Worm (Caenorhabditis elegans) whole organism, midembryonic: Measurements from ENCODE around the gene srh-145.
"Not testable (repeated sequence)": the region's sequence is repeated elsewhere in the genome, so short reads cannot be mapped to it uniquely, and the experiment has no call there.

Source experiments
- T22C8.4 ChIP-seq: fragments of 200-800 bp; sonication (Bioruptor generic); IDR thresholded peaks from 2 replicates; pipeline ENCODE4 v1.3.6; 2022; ENCODE audit warnings: missing genetic modification characterization, missing compliant biosample characterization
- cog-1 ChIP-seq: sonication (generic microtip); optimal IDR thresholded peaks from 2 replicates; lab custom pipeline; 2016; ENCODE audit warnings: missing genetic modification characterization, missing compliant biosample characterization
- flt-1 ChIP-seq: fragments of 200-800 bp; sonication (Bioruptor generic); IDR thresholded peaks from 2 replicates; pipeline ENCODE4 v1.3.6; 2022; ENCODE audit warnings: missing genetic modification characterization, missing compliant biosample characterization
- klf-2 ChIP-seq: fragments of 200-800 bp; sonication (Bioruptor generic); conservative IDR thresholded peaks from 2 replicates; pipeline ENCODE4 v1.3.6; 2022; ENCODE audit warnings: missing genetic modification reagents, missing genetic modification characterization, missing compliant biosample characterization
- med-1 ChIP-seq: sonication (generic microtip); optimal IDR thresholded peaks from 2 replicates; lab custom pipeline; 2017; ENCODE audit warnings: missing genetic modification characterization, mild to moderate bottlenecking, missing compliant biosample characterization, antibody characterized with exemption, missing genetic modification reagents; ENCODE audit not compliant: insufficient read depth
- ref-1 ChIP-seq: fragments of 200-800 bp; sonication (Bioruptor generic); conservative IDR thresholded peaks from 2 replicates; pipeline ENCODE4 v1.3.6; 2022; ENCODE audit warnings: missing genetic modification reagents, missing genetic modification characterization, missing compliant biosample characterization
- tab-1 ChIP-seq: fragments of 200-800 bp; sonication (Bioruptor generic); IDR thresholded peaks from 2 replicates; pipeline ENCODE4 v1.3.6; 2022; ENCODE audit warnings: missing genetic modification characterization, missing compliant biosample characterization
- ztf-23 ChIP-seq: fragments of 200-800 bp; sonication (Bioruptor generic); IDR thresholded peaks from 2 replicates; pipeline ENCODE4 v1.3.6; 2022; ENCODE audit warnings: missing genetic modification reagents, missing genetic modification characterization, missing compliant biosample characterization
- ztf-29 ChIP-seq: fragments of 200-800 bp; sonication (Bioruptor generic); IDR thresholded peaks from 2 replicates; pipeline ENCODE4 v1.3.6; 2022; ENCODE audit warnings: missing genetic modification reagents, missing genetic modification characterization, missing compliant biosample characterization

The srh-145 gene

DNA sequence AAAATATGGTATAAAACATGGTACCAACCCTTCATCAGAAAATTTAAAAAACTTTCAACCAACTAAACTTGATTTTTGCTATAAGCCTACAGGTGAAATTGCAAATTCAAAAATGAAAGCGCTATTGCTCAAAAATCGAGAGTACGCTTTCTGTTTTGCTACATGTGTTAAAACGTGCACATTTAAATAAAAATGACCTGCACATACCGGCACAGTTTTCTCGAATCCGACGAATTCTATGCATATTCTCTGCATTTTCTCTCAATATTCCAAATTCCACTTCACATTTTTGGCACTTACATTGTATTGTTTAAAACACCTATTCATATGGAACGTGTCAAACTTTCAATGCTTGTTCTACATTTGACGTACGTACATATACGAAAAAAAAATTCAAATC, at the start of gene srh-145:
TSS of gene srh-145 (plus strand) at position 193 of the 400 bp plus-strand sequence.
- no peak for TF ChIP-seq klf-2 (GFP tag; lab: Robert Waterston, UW)
- no peak for TF ChIP-seq ztf-29 (GFP tag; lab: Robert Waterston, UW)
- TF ChIP-seq tab-1 (GFP tag; lab: Robert Waterston, UW): no peak

DNA sequence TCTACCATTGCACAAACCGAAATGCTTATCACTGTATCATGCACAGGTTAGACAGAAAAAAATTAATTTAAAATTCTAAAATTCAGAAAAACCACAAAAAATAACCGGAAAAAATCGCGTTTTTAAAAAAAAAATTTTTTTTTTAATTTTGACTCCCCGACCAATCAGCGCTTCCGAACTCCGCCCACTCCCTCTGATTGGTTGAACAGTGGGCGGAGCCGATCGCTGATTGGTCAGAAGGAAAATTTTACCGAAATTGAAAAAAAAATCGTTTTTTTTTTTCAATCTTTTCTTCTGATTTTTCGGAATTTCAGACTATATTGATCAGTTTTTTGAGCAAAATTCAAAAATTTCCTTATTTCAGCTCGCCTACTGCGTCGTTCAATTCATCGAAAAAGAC, 49.2 kb upstream of the srh-145 start:
- TF ChIP-seq ztf-29 (GFP tag; lab: Robert Waterston, UW): no peak
- TF ChIP-seq T22C8.4: no peak
- no peak for TF ChIP-seq tab-1 (GFP tag; lab: Robert Waterston, UW)

DNA sequence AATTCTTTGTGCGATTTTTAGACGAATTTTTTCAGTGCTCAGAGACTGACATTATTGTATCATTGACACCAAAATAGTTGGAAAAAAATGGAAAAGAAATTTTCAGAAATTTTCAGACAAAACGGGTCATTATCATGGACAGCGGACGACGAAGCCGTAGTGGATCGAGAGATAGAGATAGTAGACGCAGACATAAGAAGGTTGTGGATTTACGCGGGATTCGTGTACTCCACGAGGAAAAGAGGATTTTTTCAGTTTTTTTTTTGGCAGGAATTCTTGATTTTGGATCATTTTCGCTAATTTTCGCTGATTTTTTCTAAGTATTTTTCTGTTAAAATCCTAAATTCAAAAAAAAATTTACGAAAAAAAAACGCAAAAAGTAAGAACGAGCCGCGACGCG, 42.9 kb upstream of the srh-145 start, which contains the start of gene W08G11.3:
TSS of gene W08G11.3 (plus strand) at position 107 of the 400 bp plus-strand sequence.
- TF ChIP-seq tab-1 (GFP tag; lab: Robert Waterston, UW): no peak
- no peak for TF ChIP-seq ref-1 (GFP tag; lab: Robert Waterston, UW)
- TF ChIP-seq ztf-29 (GFP tag; lab: Robert Waterston, UW): no peak
- TF ChIP-seq klf-2 (GFP tag; lab: Robert Waterston, UW): no peak
- no peak for TF ChIP-seq flt-1
- TF ChIP-seq T22C8.4: no peak

ce11 chrV:16368143-16368542, 42.4 kb upstream of the srh-145 start:
- TF ChIP-seq tab-1 (GFP tag; lab: Robert Waterston, UW) (no peak), T22C8.4 (peak; percentile 53; the same call in 1 of the 2 replicates)

DNA sequence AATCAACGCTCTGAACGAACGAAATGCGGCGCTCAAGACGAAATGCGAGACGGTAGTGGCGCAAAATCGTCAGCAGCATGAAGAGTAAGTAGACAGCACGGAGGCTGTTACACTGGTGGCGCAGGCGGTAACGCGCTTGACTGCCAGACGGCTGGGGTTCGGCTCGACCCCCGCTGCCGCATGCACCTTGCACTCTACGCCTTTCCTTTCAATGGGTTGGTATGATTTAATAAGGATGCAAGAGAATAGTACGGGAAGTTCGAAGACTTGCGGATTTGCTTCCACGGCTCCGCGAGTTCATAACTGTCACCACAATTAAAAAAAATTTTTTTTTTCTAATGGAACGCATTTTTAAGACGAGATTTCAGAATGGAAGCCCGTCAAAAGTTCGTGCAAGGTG, 40.5 kb upstream of the srh-145 start:
- peak; percentile 83 for TF ChIP-seq tab-1 (GFP tag; lab: Robert Waterston, UW)
- TF ChIP-seq T22C8.4: peak; percentile 58; the same call in 1 of the 2 replicates
- TF ChIP-seq ztf-23: peak; percentile 79
- peak; percentile 32 for TF ChIP-seq med-1 (GFP tag; lab: Kevin White, UChicago)
- peak; percentile 34 for TF ChIP-seq cog-1 (tag; lab: Kevin White, UChicago)
- peak; percentile 68; the same call in 1 of the 2 replicates for TF ChIP-seq klf-2 (GFP tag; lab: Robert Waterston, UW)
- TF ChIP-seq flt-1: peak; percentile 90
- no peak for TF ChIP-seq ztf-29 (GFP tag; lab: Robert Waterston, UW)
- peak; percentile 61 for TF ChIP-seq ref-1 (GFP tag; lab: Robert Waterston, UW)

DNA sequence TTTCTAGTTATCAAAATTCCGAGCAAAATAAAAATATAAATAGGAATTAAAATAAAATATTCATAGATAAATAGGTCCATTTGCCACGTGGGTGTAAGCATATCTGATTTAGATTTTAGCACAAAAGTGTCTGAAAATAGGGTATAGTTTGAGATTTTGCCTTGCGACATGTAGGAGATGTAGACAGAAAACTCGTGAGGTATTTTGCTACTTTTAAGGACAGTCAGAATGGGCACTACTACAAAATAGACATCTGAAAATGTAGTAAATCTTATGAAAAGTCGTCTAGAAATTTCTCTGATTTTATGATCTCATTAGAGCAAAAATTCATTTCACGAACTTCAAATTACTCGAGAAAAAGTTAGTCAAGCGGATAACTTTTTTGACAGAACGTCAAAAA, 35.8 kb upstream of the srh-145 start, which contains the start of gene srv-34:
TSS of gene srv-34 (minus strand) at position 101 of the 400 bp plus-strand sequence.
- TF ChIP-seq cog-1 (tag; lab: Kevin White, UChicago) (no peak), flt-1 (no peak), klf-2 (GFP tag; lab: Robert Waterston, UW) (no peak), ref-1 (GFP tag; lab: Robert Waterston, UW) (no peak), tab-1 (GFP tag; lab: Robert Waterston, UW) (no peak), ztf-29 (GFP tag; lab: Robert Waterston, UW) (no peak), ztf-23 (no peak), med-1 (GFP tag; lab: Kevin White, UChicago) (no peak), T22C8.4 (no peak)

ce11 chrV:16376430-16376948, 34.0 kb upstream of the srh-145 start:
- TF ChIP-seq klf-2 (GFP tag; lab: Robert Waterston, UW) (no peak), med-1 (GFP tag; lab: Kevin White, UChicago) (no peak), cog-1 (tag; lab: Kevin White, UChicago) (no peak), ref-1 (GFP tag; lab: Robert Waterston, UW) (no peak)

ce11 chrV:16377188-16377587, 33.3 kb upstream of the srh-145 start:
- no peak for TF ChIP-seq ztf-29 (GFP tag; lab: Robert Waterston, UW)
- TF ChIP-seq flt-1: 0 out of 2 replicates have a peak, but pooled peaks have one; percentile 28

DNA sequence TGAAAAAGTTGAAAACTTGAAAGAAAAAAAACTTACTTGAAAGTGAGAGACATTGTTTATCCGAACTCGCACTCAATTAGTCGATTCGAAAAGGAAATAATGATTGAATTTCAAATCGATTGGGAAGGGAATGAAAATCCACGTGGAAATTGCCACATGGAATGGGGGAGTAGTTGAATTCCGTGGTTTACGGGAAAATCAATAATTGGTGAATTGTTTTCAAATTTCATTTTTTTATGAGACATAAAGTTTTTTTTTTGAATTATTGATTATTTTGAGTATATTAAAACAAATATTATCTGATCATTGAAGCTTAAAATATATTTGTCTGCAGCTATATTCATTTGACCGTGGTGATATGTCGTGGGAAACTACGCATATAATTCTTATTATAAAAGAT, 32.7 kb upstream of the srh-145 start, which contains the start of gene F13A7.1:
TSS of gene F13A7.1 (minus strand) at position 101 of the 400 bp plus-strand sequence.
- no peak for TF ChIP-seq flt-1
- no peak for TF ChIP-seq ref-1 (GFP tag; lab: Robert Waterston, UW)
- no peak for TF ChIP-seq ztf-23
- TF ChIP-seq ztf-29 (GFP tag; lab: Robert Waterston, UW): no peak
- no peak for TF ChIP-seq T22C8.4
- TF ChIP-seq med-1 (GFP tag; lab: Kevin White, UChicago): no peak
- no peak for TF ChIP-seq klf-2 (GFP tag; lab: Robert Waterston, UW)
- TF ChIP-seq cog-1 (tag; lab: Kevin White, UChicago): no peak
- no peak for TF ChIP-seq tab-1 (GFP tag; lab: Robert Waterston, UW)

ce11 chrV:16382949-16383348, 27.6 kb upstream of the srh-145 start:
- TF ChIP-seq flt-1 (no peak), ztf-23 (no peak), tab-1 (GFP tag; lab: Robert Waterston, UW) (no peak), med-1 (GFP tag; lab: Kevin White, UChicago) (no peak), T22C8.4 (no peak), ref-1 (GFP tag; lab: Robert Waterston, UW) (no peak), klf-2 (GFP tag; lab: Robert Waterston, UW) (no peak), cog-1 (tag; lab: Kevin White, UChicago) (no peak), ztf-29 (GFP tag; lab: Robert Waterston, UW) (no peak)

DNA sequence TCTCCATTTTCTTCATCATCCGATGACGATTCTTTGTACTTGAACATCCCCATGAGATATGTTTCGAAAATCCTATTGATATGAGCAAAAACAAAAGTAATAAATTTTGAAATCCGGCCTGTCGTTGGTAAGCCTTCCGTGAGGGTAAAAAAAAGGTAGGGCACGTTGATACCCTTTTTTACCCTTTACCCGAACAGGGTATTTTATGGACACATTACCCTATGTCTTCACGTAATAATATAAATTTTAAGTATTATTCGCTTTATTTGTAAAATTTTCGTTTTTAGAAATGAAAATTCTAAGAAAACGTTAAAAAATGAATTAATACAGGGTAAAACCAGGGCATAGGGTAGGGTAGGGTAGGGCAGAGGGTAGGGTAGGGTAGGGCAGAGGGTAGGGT, 26.8 kb upstream of the srh-145 start, which contains the start of gene F13A7.7:
TSS of gene F13A7.7 (minus strand) at position 101 of the 400 bp plus-strand sequence.
- not testable (repeated sequence) for TF ChIP-seq ztf-29 (GFP tag; lab: Robert Waterston, UW); klf-2 (GFP tag; lab: Robert Waterston, UW); cog-1 (tag; lab: Kevin White, UChicago)
